Fruit fly (Drosophila melanogaster) whole organism, adult: ENCODE measurements around the gene CG31886.
A peak's percentile ranks its signal among the peaks of the same experiment; 100 is the strongest.

Experiments
- CG11617 ChIP-seq: fragments of 200-800 bp; sonication (Bioruptor generic); optimal IDR thresholded peaks from 2 replicates; lab custom pipeline; 2017; ENCODE audit warnings: mild to moderate bottlenecking, missing biosample characterization, missing genetic modification reagents, missing genetic modification characterization
- CG12768 ChIP-seq: fragments of 200-800 bp; sonication (Bioruptor generic); optimal IDR thresholded peaks from 2 replicates; lab custom pipeline; 2017; ENCODE audit warnings: missing biosample characterization, missing genetic modification characterization, mild to moderate bottlenecking, moderate library complexity, missing genetic modification reagents
- CG14711 ChIP-seq: fragments of 200-800 bp; sonication (Bioruptor generic); optimal IDR thresholded peaks from 2 replicates; lab custom pipeline; 2018; ENCODE audit warnings: missing biosample characterization, mild to moderate bottlenecking, missing genetic modification characterization, moderate library complexity
- CG1620 ChIP-seq: fragments of 200-800 bp; sonication (Bioruptor generic); optimal IDR thresholded peaks from 2 replicates; lab custom pipeline; 2016; ENCODE audit warnings: missing biosample characterization, missing genetic modification characterization
- CG33017 ChIP-seq: fragments of 200-800 bp; sonication (Bioruptor generic); optimal IDR thresholded peaks from 2 replicates; lab custom pipeline; 2018; ENCODE audit warnings: missing biosample characterization, mild to moderate bottlenecking, missing genetic modification characterization, moderate library complexity
- CG5204 ChIP-seq: fragments of 200-800 bp; sonication (Bioruptor generic); optimal IDR thresholded peaks from 2 replicates; lab custom pipeline; 2016; ENCODE audit warnings: missing biosample characterization, missing genetic modification characterization
- CG7045 ChIP-seq: fragments of 200-800 bp; sonication (Bioruptor generic); optimal IDR thresholded peaks from 2 replicates; lab custom pipeline; 2017; ENCODE audit warnings: missing biosample characterization, mild to moderate bottlenecking, missing genetic modification characterization
- CG7101 ChIP-seq: fragments of 200-800 bp; sonication (Bioruptor generic); optimal IDR thresholded peaks from 2 replicates; lab custom pipeline; 2018; ENCODE audit warnings: missing biosample characterization, mild to moderate bottlenecking, missing genetic modification characterization, moderate library complexity
- Clk ChIP-seq: fragments of 200-800 bp; sonication (Bioruptor generic); optimal IDR thresholded peaks from 2 replicates; lab custom pipeline; 2017; ENCODE audit warnings: missing biosample characterization, missing genetic modification characterization
- Crg-1 ChIP-seq: fragments of 200-800 bp; sonication (Bioruptor generic); optimal IDR thresholded peaks from 2 replicates; lab custom pipeline; 2016; ENCODE audit warnings: missing biosample characterization, missing genetic modification characterization
- Hr96 ChIP-seq: fragments of 200-800 bp; sonication (Bioruptor generic); optimal IDR thresholded peaks from 2 replicates; lab custom pipeline; 2016; ENCODE audit warnings: missing biosample characterization, missing genetic modification characterization
- Mnt ChIP-seq: fragments of 200-800 bp; sonication (Bioruptor generic); optimal IDR thresholded peaks from 2 replicates; lab custom pipeline; 2016; ENCODE audit warnings: missing biosample characterization, mild to moderate bottlenecking, missing genetic modification characterization
- bab1 ChIP-seq: fragments of 200-800 bp; sonication (Bioruptor generic); optimal IDR thresholded peaks from 3 replicates; lab custom pipeline; 2019; ENCODE audit warnings: missing biosample characterization, mild to moderate bottlenecking, missing genetic modification characterization, moderate library complexity
- cic ChIP-seq: fragments of 200-800 bp; sonication (Bioruptor generic); optimal IDR thresholded peaks from 2 replicates; lab custom pipeline; 2017; ENCODE audit warnings: missing biosample characterization, mild to moderate bottlenecking, missing genetic modification characterization, moderate library complexity
- cnc ChIP-seq, 2 experiments: fragments of >200 bp; optimal IDR thresholded peaks; 2 replicates each; lab custom pipeline; 2017
- kay ChIP-seq: fragments of 200-800 bp; sonication (Bioruptor generic); peaks from one replicate; lab custom pipeline; 2016; ENCODE audit warnings: missing biosample characterization, missing genetic modification characterization, borderline replicate concordance
- ovo ChIP-seq: fragments of 200-800 bp; sonication (Bioruptor generic); optimal IDR thresholded peaks from 2 replicates; lab custom pipeline; 2016; ENCODE audit warnings: missing biosample characterization, missing genetic modification characterization
- pad ChIP-seq: fragments of 200-800 bp; sonication (Bioruptor generic); optimal IDR thresholded peaks from 3 replicates; lab custom pipeline; 2017; ENCODE audit warnings: missing biosample characterization, missing genetic modification characterization, mild to moderate bottlenecking, moderate library complexity, missing genetic modification reagents
- tj ChIP-seq: fragments of 200-800 bp; sonication (Bioruptor generic); optimal IDR thresholded peaks from 3 replicates; lab custom pipeline; 2017; ENCODE audit warnings: missing biosample characterization, mild to moderate bottlenecking, missing genetic modification characterization, moderate library complexity
- toe ChIP-seq: fragments of 200-800 bp; sonication (Bioruptor generic); optimal IDR thresholded peaks from 2 replicates; lab custom pipeline; 2016; ENCODE audit warnings: missing biosample characterization, missing genetic modification characterization

CG31886 gene

DNA sequence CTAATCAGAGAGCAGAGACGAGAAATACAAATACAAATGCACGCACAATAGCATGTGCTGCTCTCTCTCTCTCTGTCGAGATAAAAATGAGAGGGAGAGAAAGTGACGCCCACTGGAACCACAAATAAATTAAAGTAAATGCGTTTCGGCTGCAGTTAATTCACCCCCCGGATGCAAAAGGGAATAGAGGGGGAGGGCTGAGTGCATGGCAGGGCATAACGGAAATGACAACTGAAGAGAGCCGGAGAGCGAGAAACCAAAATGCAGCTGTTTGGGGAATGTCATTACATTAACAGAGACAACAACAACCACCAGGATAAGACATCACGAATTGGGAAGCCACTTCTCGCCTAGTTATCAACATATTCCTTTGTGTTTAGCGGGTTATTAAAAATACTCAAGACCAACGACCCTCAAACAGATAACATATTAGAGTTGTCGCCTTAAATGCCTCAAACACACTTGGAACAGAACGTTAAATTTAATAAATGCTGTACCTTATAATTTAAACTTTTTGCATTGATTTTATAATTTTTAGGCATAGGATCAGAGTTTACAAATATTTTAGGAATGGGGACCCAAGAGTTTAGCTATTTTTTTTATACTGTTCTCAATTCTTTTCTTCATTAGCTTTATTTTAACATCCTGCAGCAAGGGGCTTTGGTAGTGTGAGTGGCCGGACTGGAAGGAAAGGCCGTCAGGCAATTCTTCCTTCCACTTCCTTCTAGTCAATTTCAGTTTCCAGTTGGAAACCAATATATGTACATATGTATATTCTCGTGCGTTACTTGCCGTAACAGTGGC lies 8.7 kb downstream of the CG31886 start:
- no peak for TF ChIP-seq toe (GFP tag; lab: Kevin White, UChicago)
- peak; percentile 77 for TF ChIP-seq cic (GFP tag; lab: Kevin White, UChicago)
- TF ChIP-seq ovo (GFP tag; lab: Kevin White, UChicago): peak; percentile 66
- TF ChIP-seq CG33017: no peak
- TF ChIP-seq Clk (GFP tag; lab: Kevin White, UChicago): no peak
- no peak for TF ChIP-seq kay (GFP tag; lab: Kevin White, UChicago)
- TF ChIP-seq CG14711 (tag; lab: Kevin White, UChicago): no peak
- peak; percentile 22 for TF ChIP-seq CG12768 (GFP tag; lab: Kevin White, UChicago)
- peak; percentile 77 for TF ChIP-seq pad (GFP tag; lab: Kevin White, UChicago)
- TF ChIP-seq Mnt (GFP tag; lab: Kevin White, UChicago): peak; percentile 60
- TF ChIP-seq CG11617 (GFP tag; lab: Kevin White, UChicago): peak; percentile 6

DNA sequence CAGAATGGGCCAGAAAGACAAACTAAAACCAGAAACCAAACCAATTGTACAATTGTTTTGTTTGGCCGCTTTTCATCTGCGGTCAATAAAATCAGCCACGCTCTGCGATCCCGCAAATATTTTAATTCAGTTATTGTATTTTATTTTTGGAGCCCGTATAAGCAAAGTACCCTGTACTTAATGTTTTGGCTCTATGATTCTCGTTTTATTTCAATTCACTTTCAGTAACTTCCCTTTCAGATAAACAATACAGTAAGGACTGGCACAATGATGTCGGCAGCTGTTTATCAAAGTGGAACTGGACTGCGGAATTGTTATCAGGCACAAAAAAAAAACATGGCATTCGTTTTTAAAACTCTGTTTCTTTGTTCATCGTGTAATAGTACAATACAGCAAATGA lies 10.2 kb downstream of the CG31886 start:
- TF ChIP-seq CG12768 (GFP tag; lab: Kevin White, UChicago) (no peak), ovo (GFP tag; lab: Kevin White, UChicago) (no peak), cic (GFP tag; lab: Kevin White, UChicago) (no peak), CG14711 (tag; lab: Kevin White, UChicago) (no peak), CG11617 (GFP tag; lab: Kevin White, UChicago) (no peak), toe (GFP tag; lab: Kevin White, UChicago) (no peak), Mnt (GFP tag; lab: Kevin White, UChicago) (no peak), pad (GFP tag; lab: Kevin White, UChicago) (no peak), Clk (GFP tag; lab: Kevin White, UChicago) (no peak), CG33017 (no peak), CG1620 (no peak), kay (GFP tag; lab: Kevin White, UChicago) (no peak), bab1 (GFP tag; lab: Kevin White, UChicago) (no peak), cnc (optimal IDR thresholded peaks at IDR 0.05; lab: Kevin White, UChicago) (no peak), Hr96 (GFP tag; lab: Kevin White, UChicago) (no peak), tj (GFP tag; lab: Kevin White, UChicago) (no peak), CG7045 (GFP tag; lab: Kevin White, UChicago) (no peak), CG7101 (tag; lab: Kevin White, UChicago) (no peak), CG5204 (no peak)

DNA sequence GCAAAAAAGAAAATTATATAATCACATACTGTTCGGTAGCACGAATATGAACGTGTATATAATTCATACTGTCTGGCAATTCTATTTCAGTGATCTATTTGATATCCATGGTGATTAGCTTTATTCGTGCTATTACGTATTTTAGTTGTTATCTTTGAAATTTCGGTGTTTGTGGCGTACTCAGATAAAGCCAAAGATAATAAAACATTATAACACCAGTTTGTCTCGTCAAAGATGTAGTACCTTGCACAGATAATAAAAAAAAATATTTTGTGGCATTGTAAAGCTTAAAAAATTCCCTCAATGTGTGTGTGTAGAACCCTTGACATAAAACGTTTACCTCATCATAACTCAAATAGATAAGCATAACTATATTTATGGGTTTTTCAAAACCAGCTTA lies 10.9 kb downstream of the CG31886 start:
- TF ChIP-seq CG12768 (GFP tag; lab: Kevin White, UChicago) (no peak), kay (GFP tag; lab: Kevin White, UChicago) (peak; percentile 8)

dm6 chr2L:8946718-8947316 lies 12.0 kb downstream of the CG31886 start, which contains the start of gene CG46397:
CG46397 (plus strand) TSS chr2L:8947266.
- TF ChIP-seq tj (GFP tag; lab: Kevin White, UChicago) (no peak), ovo (GFP tag; lab: Kevin White, UChicago) (no peak), CG14711 (tag; lab: Kevin White, UChicago) (no peak), CG7101 (tag; lab: Kevin White, UChicago) (no peak), CG5204 (no peak), cnc (optimal IDR thresholded peaks at IDR 0.05; lab: Kevin White, UChicago) (no peak), CG1620 (no peak), kay (GFP tag; lab: Kevin White, UChicago) (no peak), Hr96 (GFP tag; lab: Kevin White, UChicago) (no peak), Clk (GFP tag; lab: Kevin White, UChicago) (no peak), CG33017 (no peak), CG11617 (GFP tag; lab: Kevin White, UChicago) (no peak)

- TF ChIP-seq Clk (GFP tag; lab: Kevin White, UChicago): no peak
- no peak for TF ChIP-seq Hr96 (GFP tag; lab: Kevin White, UChicago)
- no peak for TF ChIP-seq CG1620
- TF ChIP-seq bab1 (GFP tag; lab: Kevin White, UChicago): peak; percentile 73
- peak; percentile 69 for TF ChIP-seq cic (GFP tag; lab: Kevin White, UChicago)
- TF ChIP-seq cnc (optimal IDR thresholded peaks at IDR 0.05; lab: Kevin White, UChicago): no peak
- no peak for TF ChIP-seq CG5204
- TF ChIP-seq pad (GFP tag; lab: Kevin White, UChicago): no peak
- no peak for TF ChIP-seq CG7045 (GFP tag; lab: Kevin White, UChicago)
- no peak for TF ChIP-seq Crg-1 (GFP tag; lab: Kevin White, UChicago)
- peak; percentile 11 for TF ChIP-seq toe (GFP tag; lab: Kevin White, UChicago)
- TF ChIP-seq CG7101 (tag; lab: Kevin White, UChicago): no peak
- no peak for TF ChIP-seq CG14711 (tag; lab: Kevin White, UChicago)
- no peak for TF ChIP-seq ovo (GFP tag; lab: Kevin White, UChicago)
- no peak for TF ChIP-seq tj (GFP tag; lab: Kevin White, UChicago)
- no peak for TF ChIP-seq CG12768 (GFP tag; lab: Kevin White, UChicago)
- peak; percentile 9 for TF ChIP-seq CG33017
- peak; percentile 64 for TF ChIP-seq kay (GFP tag; lab: Kevin White, UChicago)
- TF ChIP-seq Mnt (GFP tag; lab: Kevin White, UChicago): peak; percentile 80
- TF ChIP-seq CG11617 (GFP tag; lab: Kevin White, UChicago): no peak
These were observed 15.7 kb downstream of the CG31886 start, which contains the start of gene CG9515 for dm6 chr2L:8943110-8943509. CG9515 (minus strand) TSS chr2L:8943257.
